Worm (Caenorhabditis elegans): ENCODE measurements around the gene npax-3.

Gene npax-3

ce11 chrIV:10777076-10777475, 50.9 kb downstream of the npax-3 start:
- TF ChIP-seq ama-1 (optimal IDR thresholded peaks at IDR 0.05) (no peak), blmp-1 (tag; optimal IDR thresholded peaks at IDR 0.05; ENCODE audit: insufficient read depth) (peak; percentile 77), F13H6.1 (tag; optimal IDR thresholded peaks at IDR 0.05) (no peak), lin-11 (tag; optimal IDR thresholded peaks at IDR 0.05) (no peak), Y55F3AM.14 (GFP tag; optimal IDR thresholded peaks at IDR 0.05) (no peak), C34F6.9 (tag; optimal IDR thresholded peaks at IDR 0.05) (no peak), lsy-2 (tag; optimal IDR thresholded peaks at IDR 0.05) (no peak), sma-3 (GFP tag; optimal IDR thresholded peaks at IDR 0.05) (peak; percentile 73), nhr-11 (tag; optimal IDR thresholded peaks at IDR 0.05) (no peak), unc-39 (tag; optimal IDR thresholded peaks at IDR 0.05) (no peak), nhr-23 (tag; optimal IDR thresholded peaks at IDR 0.05) (no peak), sma-9 (GFP tag; optimal IDR thresholded peaks at IDR 0.05) (peak; percentile 74), sma-9 (tag; optimal IDR thresholded peaks at IDR 0.05) (no peak), alr-1 (tag; optimal IDR thresholded peaks at IDR 0.05) (no peak), mbf-1 (tag; optimal IDR thresholded peaks at IDR 0.05) (no peak), lin-13 (GFP tag; optimal IDR thresholded peaks at IDR 0.05) (no peak), ztf-11 (tag; optimal IDR thresholded peaks at IDR 0.05) (no peak), nhr-25 (tag; optimal IDR thresholded peaks at IDR 0.05) (peak; percentile 48), nhr-21 (tag; optimal IDR thresholded peaks at IDR 0.05) (peak; percentile 2)

Data from whole organism, L2 larva.